In genomic region chr3R:25519465-25520071, dm6 we compare ENCODE assay signal across 1 fruit fly cellular context.
TF ChIP-seq lines count a peak whose summit lies in the region.

No protein-coding gene starts in this region.

TF ChIP-seq in whole organism, embryonic, 481 proteins besides CTCF, POLR2A, EP300 and RAD21 (continued from another document and continues in another):
- no peak for TF ChIP-seq CG15073 (GFP tag; optimal IDR thresholded peaks at IDR 0.05; lab: Kevin White, UChicago)
- TF ChIP-seq gsb-n (tag; optimal IDR thresholded peaks at IDR 0.05; lab: Kevin White, UChicago) = no peak
- no peak for TF ChIP-seq CG30020 (tag; optimal IDR thresholded peaks at IDR 0.05; lab: Kevin White, UChicago)
- TF ChIP-seq fd64A (GFP tag; optimal IDR thresholded peaks at IDR 0.05; lab: Kevin White, UChicago) = no peak
- peak; percentile 45 for TF ChIP-seq CG2712 (tag; optimal IDR thresholded peaks at IDR 0.05; lab: Kevin White, UChicago)
- TF ChIP-seq Mrtf (GFP tag; IDR thresholded peaks at IDR 0.05; lab: Robert Waterston, UW) = no peak
- TF ChIP-seq CG14667 (GFP tag; IDR thresholded peaks at IDR 0.05; lab: Robert Waterston, UW) = no peak
- TF ChIP-seq CG17612 (GFP tag; IDR thresholded peaks at IDR 0.05; lab: Robert Waterston, UW) = no peak
- no peak for TF ChIP-seq Taf1 (GFP tag; IDR thresholded peaks at IDR 0.05; lab: Robert Waterston, UW)
- peak; percentile 40 for TF ChIP-seq Oli (tag; optimal IDR thresholded peaks at IDR 0.05; lab: Kevin White, UChicago)
- no peak for TF ChIP-seq CG9215 (GFP tag; IDR thresholded peaks at IDR 0.05; lab: Robert Waterston, UW)
- peak; percentile 53; the same call in 2 of the 3 replicates for TF ChIP-seq CG17361 (GFP tag; IDR thresholded peaks at IDR 0.05; lab: Robert Waterston, UW)
- no peak for TF ChIP-seq ara (GFP tag; IDR thresholded peaks at IDR 0.05; lab: Robert Waterston, UW)
- TF ChIP-seq CG11695 (GFP tag; IDR thresholded peaks at IDR 0.05; lab: Robert Waterston, UW) = 0 out of 3 replicates have a peak, but pooled peaks have one; percentile 33
- peak; percentile 15 for TF ChIP-seq Hsf (GFP tag; optimal IDR thresholded peaks at IDR 0.05; lab: Kevin White, UChicago)
- TF ChIP-seq esg (GFP tag; conservative IDR thresholded peaks at IDR 0.05; lab: Robert Waterston, UW) = no peak; the same call in 1 of the 2 replicates
- TF ChIP-seq Fer2 (tag; optimal IDR thresholded peaks at IDR 0.05; lab: Kevin White, UChicago) = no peak
- no peak for TF ChIP-seq toy (GFP tag; IDR thresholded peaks at IDR 0.05; lab: Robert Waterston, UW)
- TF ChIP-seq dimm (GFP tag; IDR thresholded peaks at IDR 0.05; lab: Robert Waterston, UW) = no peak
- TF ChIP-seq chn (GFP tag; optimal IDR thresholded peaks at IDR 0.05; lab: Kevin White, UChicago) = peak; percentile 21
- TF ChIP-seq insv (GFP tag; optimal IDR thresholded peaks at IDR 0.05; lab: Kevin White, UChicago) = no peak
- no peak for TF ChIP-seq CG6683 (GFP tag; optimal IDR thresholded peaks at IDR 0.05; lab: Kevin White, UChicago)
- TF ChIP-seq her (GFP tag; optimal IDR thresholded peaks at IDR 0.05; lab: Kevin White, UChicago) = no peak
- no peak for TF ChIP-seq CG6272 (GFP tag; IDR thresholded peaks at IDR 0.05; lab: Robert Waterston, UW)
- TF ChIP-seq pros (GFP tag; optimal IDR thresholded peaks at IDR 0.05; lab: Kevin White, UChicago) = peak; percentile 29
- TF ChIP-seq C15 (GFP tag; IDR thresholded peaks at IDR 0.05; lab: Robert Waterston, UW) = no peak
- TF ChIP-seq en (GFP tag; optimal IDR thresholded peaks at IDR 0.05; lab: Kevin White, UChicago) = no peak
- 0 out of 2 replicates have a peak, but pooled peaks have one; percentile 7 for TF ChIP-seq Ptx1 (GFP tag; IDR thresholded peaks at IDR 0.05; lab: Robert Waterston, UW)
- no peak for TF ChIP-seq CG4820 (GFP tag; optimal IDR thresholded peaks at IDR 0.05; lab: Kevin White, UChicago)
- TF ChIP-seq CG2120 (GFP tag; optimal IDR thresholded peaks at IDR 0.05; lab: Kevin White, UChicago) = peak; percentile 14
- peak; percentile 41 for TF ChIP-seq Sox100B (GFP tag; optimal IDR thresholded peaks at IDR 0.05; lab: Kevin White, UChicago)
- TF ChIP-seq gfzf (GFP tag; optimal IDR thresholded peaks at IDR 0.05; lab: Kevin White, UChicago) = no peak
- TF ChIP-seq nau (GFP tag; optimal IDR thresholded peaks at IDR 0.05; lab: Kevin White, UChicago) = peak; percentile 0
- no peak for TF ChIP-seq ranshi (GFP tag; IDR thresholded peaks at IDR 0.05; lab: Robert Waterston, UW)
- TF ChIP-seq CG4617 (GFP tag; optimal IDR thresholded peaks at IDR 0.05; lab: Kevin White, UChicago; ENCODE audit: borderline replicate concordance) = no peak
- no peak for TF ChIP-seq CG7786 (GFP tag; optimal IDR thresholded peaks at IDR 0.05; lab: Kevin White, UChicago)
- TF ChIP-seq Dip2 (GFP tag; IDR thresholded peaks at IDR 0.05; lab: Robert Waterston, UW) = 0 out of 2 replicates have a peak, but pooled peaks have one; percentile 11
- no peak for TF ChIP-seq CG17568 (GFP tag; optimal IDR thresholded peaks at IDR 0.05; lab: Kevin White, UChicago)
- TF ChIP-seq hbn (GFP tag; IDR thresholded peaks at IDR 0.05; lab: Robert Waterston, UW; ENCODE audit: partially characterized antibody) = no peak
- TF ChIP-seq nom (GFP tag; optimal IDR thresholded peaks at IDR 0.05; lab: Kevin White, UChicago) = no peak
- no peak for TF ChIP-seq prd (optimal IDR thresholded peaks at IDR 0.05; lab: Kevin White, UChicago)
- no peak; the same call in 2 of the 3 replicates for TF ChIP-seq prd (GFP tag; IDR thresholded peaks at IDR 0.05; lab: Robert Waterston, UW)
- TF ChIP-seq fd96Cb (tag; optimal IDR thresholded peaks at IDR 0.05; lab: Kevin White, UChicago) = peak; percentile 23
- no peak for TF ChIP-seq CG9932 (GFP tag; IDR thresholded peaks at IDR 0.05; lab: Robert Waterston, UW)
- peak; percentile 25 for TF ChIP-seq CG15269 (tag; optimal IDR thresholded peaks at IDR 0.05; lab: Kevin White, UChicago)
- TF ChIP-seq CG17186 (GFP tag; optimal IDR thresholded peaks at IDR 0.05; lab: Kevin White, UChicago) = no peak
- TF ChIP-seq z (GFP tag; IDR thresholded peaks at IDR 0.05; lab: Robert Waterston, UW) = no peak
- TF ChIP-seq CG1529 (GFP tag; optimal IDR thresholded peaks at IDR 0.05; lab: Kevin White, UChicago) = no peak
- TF ChIP-seq sob (GFP tag; IDR thresholded peaks at IDR 0.05; lab: Robert Waterston, UW) = 0 out of 2 replicates have a peak, but pooled peaks have one; percentile 27
- no peak for TF ChIP-seq CG10543 (GFP tag; optimal IDR thresholded peaks at IDR 0.05; lab: Kevin White, UChicago)
- TF ChIP-seq ERR (GFP tag; optimal IDR thresholded peaks at IDR 0.05; lab: Kevin White, UChicago) = no peak
- TF ChIP-seq Trl (optimal IDR thresholded peaks at IDR 0.05; lab: Kevin White, UChicago) = no peak
- no peak for TF ChIP-seq Trl (GFP tag; optimal IDR thresholded peaks at IDR 0.05; lab: Kevin White, UChicago)
- TF ChIP-seq nmo (GFP tag; optimal IDR thresholded peaks at IDR 0.05; lab: Kevin White, UChicago) = peak; percentile 55
- TF ChIP-seq crol (GFP tag; IDR thresholded peaks at IDR 0.05; lab: Robert Waterston, UW) = no peak
- TF ChIP-seq crc (GFP tag; optimal IDR thresholded peaks at IDR 0.05; lab: Kevin White, UChicago) = no peak
- no peak for TF ChIP-seq odd (GFP tag; optimal IDR thresholded peaks at IDR 0.05; lab: Kevin White, UChicago)
- TF ChIP-seq CG18262 (tag; optimal IDR thresholded peaks at IDR 0.05; lab: Kevin White, UChicago) = peak; percentile 56
- TF ChIP-seq PHDP (tag; optimal IDR thresholded peaks at IDR 0.05; lab: Kevin White, UChicago) = peak; percentile 35
- TF ChIP-seq CG8924 (tag; optimal IDR thresholded peaks at IDR 0.05; lab: Kevin White, UChicago) = no peak
- no peak for TF ChIP-seq CG8944 (GFP tag; optimal IDR thresholded peaks at IDR 0.05; lab: Kevin White, UChicago)
- peak; percentile 11 for TF ChIP-seq CG8290 (GFP tag; optimal IDR thresholded peaks at IDR 0.05; lab: Kevin White, UChicago)
- peak; percentile 22 to 65 for TF ChIP-seq CG8290 (tag; optimal IDR thresholded peaks at IDR 0.05; lab: Kevin White, UChicago)
- no peak for TF ChIP-seq mld (GFP tag; IDR thresholded peaks at IDR 0.05; lab: Robert Waterston, UW; ENCODE audit: partially characterized antibody)
- TF ChIP-seq otp (GFP tag; IDR thresholded peaks at IDR 0.05; lab: Robert Waterston, UW) = no peak
- TF ChIP-seq CG8478 (optimal IDR thresholded peaks at IDR 0.05; lab: Kevin White, UChicago) = no peak
- no peak for TF ChIP-seq CG2129 (GFP tag; IDR thresholded peaks at IDR 0.05; lab: Robert Waterston, UW; ENCODE audit: partially characterized antibody)
- TF ChIP-seq CG6813 (GFP tag; optimal IDR thresholded peaks at IDR 0.05; lab: Kevin White, UChicago) = peak; percentile 4
- TF ChIP-seq onecut (GFP tag; IDR thresholded peaks at IDR 0.05; lab: Robert Waterston, UW) = no peak
- no peak for TF ChIP-seq dm (GFP tag; optimal IDR thresholded peaks at IDR 0.05; lab: Kevin White, UChicago)
- TF ChIP-seq Rfx (GFP tag; IDR thresholded peaks at IDR 0.05; lab: Robert Waterston, UW) = 0 out of 2 replicates have a peak, but pooled peaks have one; percentile 10
- TF ChIP-seq twi (tag; optimal IDR thresholded peaks at IDR 0.05; lab: Kevin White, UChicago) = no peak
- TF ChIP-seq gcm (GFP tag; optimal IDR thresholded peaks at IDR 0.05; lab: Kevin White, UChicago) = no peak
- peak; percentile 7 for TF ChIP-seq CG9727 (GFP tag; optimal IDR thresholded peaks at IDR 0.05; lab: Kevin White, UChicago)
- TF ChIP-seq ci (GFP tag; IDR thresholded peaks at IDR 0.05; lab: Robert Waterston, UW) = no peak
- TF ChIP-seq CG14441 (GFP tag; IDR thresholded peaks at IDR 0.05; lab: Robert Waterston, UW) = no peak
- TF ChIP-seq CG12659 (GFP tag; optimal IDR thresholded peaks at IDR 0.05; lab: Kevin White, UChicago) = no peak
- peak; percentile 21 for TF ChIP-seq CG9437 (GFP tag; optimal IDR thresholded peaks at IDR 0.05; lab: Kevin White, UChicago)
- TF ChIP-seq CG2199 (GFP tag; IDR thresholded peaks at IDR 0.05; lab: Robert Waterston, UW) = 0 out of 3 replicates have a peak, but pooled peaks have one; percentile 53
- peak; percentile 45 for TF ChIP-seq tio (GFP tag; optimal IDR thresholded peaks at IDR 0.05; lab: Kevin White, UChicago)
- TF ChIP-seq Asciz (GFP tag; optimal IDR thresholded peaks at IDR 0.05; lab: Kevin White, UChicago) = peak; percentile 17
- TF ChIP-seq Doc2 (GFP tag; IDR thresholded peaks at IDR 0.05; lab: Robert Waterston, UW) = no peak
- peak; percentile 44 for TF ChIP-seq grau (tag; optimal IDR thresholded peaks at IDR 0.05; lab: Kevin White, UChicago)
- TF ChIP-seq emc (GFP tag; optimal IDR thresholded peaks at IDR 0.05; lab: Kevin White, UChicago) = no peak
- TF ChIP-seq ro (GFP tag; IDR thresholded peaks at IDR 0.05; lab: Robert Waterston, UW) = no peak
- no peak for TF ChIP-seq CHES-1-like (GFP tag; optimal IDR thresholded peaks at IDR 0.05; lab: Kevin White, UChicago)
- no peak for TF ChIP-seq yki (optimal IDR thresholded peaks at IDR 0.05; lab: Kevin White, UChicago)
- TF ChIP-seq chif (GFP tag; optimal IDR thresholded peaks at IDR 0.05; lab: Kevin White, UChicago) = no peak
- no peak for TF ChIP-seq trh (GFP tag; optimal IDR thresholded peaks at IDR 0.05; lab: Kevin White, UChicago)
- no peak for TF ChIP-seq CG6175 (GFP tag; IDR thresholded peaks at IDR 0.05; lab: Robert Waterston, UW)
- no peak for TF ChIP-seq usp (GFP tag; optimal IDR thresholded peaks at IDR 0.05; lab: Kevin White, UChicago)
- no peak for TF ChIP-seq lilli (GFP tag; optimal IDR thresholded peaks at IDR 0.05; lab: Kevin White, UChicago)
- TF ChIP-seq kay (GFP tag; optimal IDR thresholded peaks at IDR 0.05; lab: Kevin White, UChicago) = no peak
- TF ChIP-seq CG10147 (GFP tag; optimal IDR thresholded peaks at IDR 0.05; lab: Kevin White, UChicago) = no peak
- no peak for TF ChIP-seq CG12236 (GFP tag; optimal IDR thresholded peaks at IDR 0.05; lab: Kevin White, UChicago)
- no peak for TF ChIP-seq pita (GFP tag; optimal IDR thresholded peaks at IDR 0.05; lab: Kevin White, UChicago)
- TF ChIP-seq so (GFP tag; IDR thresholded peaks at IDR 0.05; lab: Robert Waterston, UW) = 0 out of 3 replicates have a peak, but pooled peaks have one; percentile 25
- TF ChIP-seq Dbx (GFP tag; IDR thresholded peaks at IDR 0.05; lab: Robert Waterston, UW) = no peak
- no peak for TF ChIP-seq CG12071 (GFP tag; optimal IDR thresholded peaks at IDR 0.05; lab: Kevin White, UChicago)
- TF ChIP-seq CG17802 (tag; optimal IDR thresholded peaks at IDR 0.05; lab: Kevin White, UChicago) = no peak
- TF ChIP-seq Deaf1 (tag; optimal IDR thresholded peaks at IDR 0.05; lab: Kevin White, UChicago) = no peak
- TF ChIP-seq Hr51 (GFP tag; optimal IDR thresholded peaks at IDR 0.05; lab: Kevin White, UChicago) = peak in 1 of 2 experiments; percentile 51
- no peak for TF ChIP-seq CG12769 (tag; optimal IDR thresholded peaks at IDR 0.05; lab: Kevin White, UChicago)
- TF ChIP-seq CG12942 (GFP tag; optimal IDR thresholded peaks at IDR 0.05; lab: Kevin White, UChicago) = no peak
- no peak for TF ChIP-seq Poxn (GFP tag; IDR thresholded peaks at IDR 0.05; lab: Robert Waterston, UW)
- TF ChIP-seq CG18619 (GFP tag; optimal IDR thresholded peaks at IDR 0.05; lab: Kevin White, UChicago) = peak; percentile 28
- no peak for TF ChIP-seq CG18764 (GFP tag; optimal IDR thresholded peaks at IDR 0.05; lab: Kevin White, UChicago)
- no peak for TF ChIP-seq CG32767 (GFP tag; IDR thresholded peaks at IDR 0.05; lab: Robert Waterston, UW)
- no peak for TF ChIP-seq Atf-2 (GFP tag; optimal IDR thresholded peaks at IDR 0.05; lab: Kevin White, UChicago)
- no peak for TF ChIP-seq CG1603 (tag; optimal IDR thresholded peaks at IDR 0.05; lab: Kevin White, UChicago)
- no peak for TF ChIP-seq gt (GFP tag; IDR thresholded peaks at IDR 0.05; lab: Robert Waterston, UW)
- no peak for TF ChIP-seq btn (GFP tag; optimal IDR thresholded peaks at IDR 0.05; lab: Kevin White, UChicago)
- TF ChIP-seq CG6791 (GFP tag; IDR thresholded peaks at IDR 0.05; lab: Robert Waterston, UW; ENCODE audit: partially characterized antibody) = no peak
- TF ChIP-seq CG16815 (GFP tag; optimal IDR thresholded peaks at IDR 0.05; lab: Kevin White, UChicago) = no peak
- peak; percentile 12 for TF ChIP-seq CG1602 (GFP tag; optimal IDR thresholded peaks at IDR 0.05; lab: Kevin White, UChicago)
- no peak for TF ChIP-seq CG15479 (GFP tag; optimal IDR thresholded peaks at IDR 0.05; lab: Kevin White, UChicago)
- TF ChIP-seq CG10959 (GFP tag; IDR thresholded peaks at IDR 0.05; lab: Robert Waterston, UW) = no peak
- no peak for TF ChIP-seq CG12219 (GFP tag; optimal IDR thresholded peaks at IDR 0.05; lab: Kevin White, UChicago)
- TF ChIP-seq cas (GFP tag; IDR thresholded peaks at IDR 0.05; lab: Robert Waterston, UW) = no peak
- no peak for TF ChIP-seq fd3F (GFP tag; optimal IDR thresholded peaks at IDR 0.05; lab: Kevin White, UChicago)
- TF ChIP-seq Fer1 (GFP tag; optimal IDR thresholded peaks at IDR 0.05; lab: Kevin White, UChicago) = peak; percentile 35
- TF ChIP-seq HLH54F (GFP tag; optimal IDR thresholded peaks at IDR 0.05; lab: Kevin White, UChicago) = no peak
- no peak for TF ChIP-seq slou (GFP tag; optimal IDR thresholded peaks at IDR 0.05; lab: Kevin White, UChicago)
- no peak for TF ChIP-seq eyg (GFP tag; optimal IDR thresholded peaks at IDR 0.05; lab: Kevin White, UChicago)
- no peak for TF ChIP-seq CG11093 (GFP tag; IDR thresholded peaks at IDR 0.05; lab: Robert Waterston, UW)
- TF ChIP-seq Oaz (GFP tag; IDR thresholded peaks at IDR 0.05; lab: Robert Waterston, UW) = no peak
- TF ChIP-seq Scr (GFP tag; IDR thresholded peaks at IDR 0.05; lab: Robert Waterston, UW; ENCODE audit: partially characterized antibody) = no peak
- no peak for TF ChIP-seq unc-4 (GFP tag; IDR thresholded peaks at IDR 0.05; lab: Robert Waterston, UW; ENCODE audit: partially characterized antibody)
- no peak for TF ChIP-seq CG15011 (GFP tag; optimal IDR thresholded peaks at IDR 0.05; lab: Kevin White, UChicago)
- TF ChIP-seq pan (optimal IDR thresholded peaks at IDR 0.05; lab: Kevin White, UChicago) = no peak
- TF ChIP-seq pan (GFP tag; optimal IDR thresholded peaks at IDR 0.05 in 1 of 2, IDR thresholded peaks at IDR 0.05 in 1 of 2) = no peak
- TF ChIP-seq E2f2 (GFP tag; IDR thresholded peaks at IDR 0.05; lab: Robert Waterston, UW) = no peak
- no peak for TF ChIP-seq zfh2 (GFP tag; optimal IDR thresholded peaks at IDR 0.05; lab: Kevin White, UChicago)
- TF ChIP-seq tx (GFP tag; optimal IDR thresholded peaks at IDR 0.05; lab: Kevin White, UChicago) = no peak
- TF ChIP-seq CG3847 (GFP tag; IDR thresholded peaks at IDR 0.05; lab: Robert Waterston, UW) = no peak
- no peak for TF ChIP-seq CG1024 (GFP tag; IDR thresholded peaks at IDR 0.05; lab: Robert Waterston, UW)
- no peak for TF ChIP-seq exex (tag; optimal IDR thresholded peaks at IDR 0.05; lab: Kevin White, UChicago)
